Fruit fly (Drosophila melanogaster) whole organism, pupa: ENCODE data around the gene CG45067.

ENCODE experiments used
- CG12605 ChIP-seq: fragments of 200-800 bp; sonication (Bioruptor generic); IDR thresholded peaks from 2 replicates; pipeline ENCODE4 v1.3.6; 2022; ENCODE audit warnings: missing biosample characterization, missing genetic modification characterization
- CG13204 ChIP-seq: fragments of 200-800 bp; sonication (Bioruptor generic); optimal IDR thresholded peaks from 2 replicates; lab custom pipeline; 2018; ENCODE audit warnings: missing biosample characterization, mild to moderate bottlenecking, missing genetic modification characterization, moderate library complexity
- CG14655 ChIP-seq: fragments of 200-800 bp; sonication (Bioruptor generic); optimal IDR thresholded peaks from 3 replicates; lab custom pipeline; 2017; ENCODE audit warnings: mild to moderate bottlenecking, missing biosample characterization, missing genetic modification reagents, missing genetic modification characterization
- CG15710 ChIP-seq: fragments of 200-800 bp; sonication (Bioruptor generic); optimal IDR thresholded peaks from 2 replicates; lab custom pipeline; 2018; ENCODE audit warnings: missing biosample characterization, mild to moderate bottlenecking, missing genetic modification characterization, moderate library complexity
- CG17806 ChIP-seq: fragments of 200-800 bp; sonication (Bioruptor generic); optimal IDR thresholded peaks from 2 replicates; lab custom pipeline; 2018; ENCODE audit warnings: missing biosample characterization, mild to moderate bottlenecking, missing genetic modification characterization, moderate library complexity
- CG9948 ChIP-seq: fragments of 200-800 bp; sonication (Bioruptor generic); optimal IDR thresholded peaks from 2 replicates; lab custom pipeline; 2018; ENCODE audit warnings: missing biosample characterization, mild to moderate bottlenecking, missing genetic modification characterization, moderate library complexity
- EcR ChIP-seq: fragments of 200-800 bp; sonication (Bioruptor generic); optimal IDR thresholded peaks from 3 replicates; lab custom pipeline; 2019; ENCODE audit warnings: missing biosample characterization, missing genetic modification characterization, mild to moderate bottlenecking, moderate library complexity, missing genetic modification reagents
- fd96Ca ChIP-seq: fragments of 200-800 bp; sonication (Bioruptor generic); IDR thresholded peaks from 3 replicates; pipeline ENCODE4 v1.3.6; 2022; ENCODE audit warnings: missing biosample characterization, missing genetic modification characterization
- gl ChIP-seq: fragments of 200-800 bp; sonication (Bioruptor generic); optimal IDR thresholded peaks from 2 replicates; lab custom pipeline; 2018; ENCODE audit warnings: missing biosample characterization, mild to moderate bottlenecking, missing genetic modification characterization

DNA sequence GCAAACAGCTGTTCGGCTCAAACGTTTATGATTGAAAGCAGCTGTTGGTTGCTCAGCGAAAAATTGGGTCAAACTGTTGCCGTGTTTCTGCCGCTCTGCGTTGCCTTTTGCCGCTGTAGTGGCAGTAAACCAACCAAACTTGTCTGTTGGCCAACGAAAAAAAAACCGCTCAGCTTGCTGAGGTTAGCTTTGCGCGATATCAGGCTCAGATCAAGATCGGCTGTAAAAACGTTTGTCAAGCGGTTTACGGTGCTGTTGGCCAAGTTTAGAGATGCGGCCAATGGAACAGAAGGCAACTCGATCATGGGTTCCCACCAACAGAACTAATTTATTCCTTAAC, 35.1 kb downstream of the CG45067 start:
- TF ChIP-seq CG13204 (GFP tag; lab: Kevin White, UChicago) (no peak), CG9948 (tag; lab: Kevin White, UChicago) (no peak), fd96Ca (no peak), CG17806 (tag; lab: Kevin White, UChicago) (no peak), CG15710 (tag; lab: Kevin White, UChicago) (no peak), EcR (no peak), CG14655 (no peak), CG12605 (GFP tag; lab: Robert Waterston, UW) (no peak), gl (tag; lab: Kevin White, UChicago) (no peak)
